Fruit fly (Drosophila melanogaster) whole organism, adult: Measurements from ENCODE around the gene Nfs1.
"Not testable (repeated sequence)": the region's sequence is repeated elsewhere in the genome, so short reads cannot be mapped to it uniquely, and the experiment has no call there.

Experiments
- CG11617 ChIP-seq: fragments of 200-800 bp; sonication (Bioruptor generic); optimal IDR thresholded peaks from 2 replicates; lab custom pipeline; 2017; ENCODE audit warnings: mild to moderate bottlenecking, missing biosample characterization, missing genetic modification reagents, missing genetic modification characterization
- CG12768 ChIP-seq: fragments of 200-800 bp; sonication (Bioruptor generic); optimal IDR thresholded peaks from 2 replicates; lab custom pipeline; 2017; ENCODE audit warnings: missing biosample characterization, missing genetic modification characterization, mild to moderate bottlenecking, moderate library complexity, missing genetic modification reagents
- CG14711 ChIP-seq: fragments of 200-800 bp; sonication (Bioruptor generic); optimal IDR thresholded peaks from 2 replicates; lab custom pipeline; 2018; ENCODE audit warnings: missing biosample characterization, mild to moderate bottlenecking, missing genetic modification characterization, moderate library complexity
- CG1620 ChIP-seq: fragments of 200-800 bp; sonication (Bioruptor generic); optimal IDR thresholded peaks from 2 replicates; lab custom pipeline; 2016; ENCODE audit warnings: missing biosample characterization, missing genetic modification characterization
- CG33017 ChIP-seq: fragments of 200-800 bp; sonication (Bioruptor generic); optimal IDR thresholded peaks from 2 replicates; lab custom pipeline; 2018; ENCODE audit warnings: missing biosample characterization, mild to moderate bottlenecking, missing genetic modification characterization, moderate library complexity
- CG5204 ChIP-seq: fragments of 200-800 bp; sonication (Bioruptor generic); optimal IDR thresholded peaks from 2 replicates; lab custom pipeline; 2016; ENCODE audit warnings: missing biosample characterization, missing genetic modification characterization
- CG7045 ChIP-seq: fragments of 200-800 bp; sonication (Bioruptor generic); optimal IDR thresholded peaks from 2 replicates; lab custom pipeline; 2017; ENCODE audit warnings: missing biosample characterization, mild to moderate bottlenecking, missing genetic modification characterization
- CG7101 ChIP-seq: fragments of 200-800 bp; sonication (Bioruptor generic); optimal IDR thresholded peaks from 2 replicates; lab custom pipeline; 2018; ENCODE audit warnings: missing biosample characterization, mild to moderate bottlenecking, missing genetic modification characterization, moderate library complexity
- Clk ChIP-seq: fragments of 200-800 bp; sonication (Bioruptor generic); optimal IDR thresholded peaks from 2 replicates; lab custom pipeline; 2017; ENCODE audit warnings: missing biosample characterization, missing genetic modification characterization
- Crg-1 ChIP-seq: fragments of 200-800 bp; sonication (Bioruptor generic); optimal IDR thresholded peaks from 2 replicates; lab custom pipeline; 2016; ENCODE audit warnings: missing biosample characterization, missing genetic modification characterization
- Hr96 ChIP-seq: fragments of 200-800 bp; sonication (Bioruptor generic); optimal IDR thresholded peaks from 2 replicates; lab custom pipeline; 2016; ENCODE audit warnings: missing biosample characterization, missing genetic modification characterization
- Mnt ChIP-seq: fragments of 200-800 bp; sonication (Bioruptor generic); optimal IDR thresholded peaks from 2 replicates; lab custom pipeline; 2016; ENCODE audit warnings: missing biosample characterization, mild to moderate bottlenecking, missing genetic modification characterization
- bab1 ChIP-seq: fragments of 200-800 bp; sonication (Bioruptor generic); optimal IDR thresholded peaks from 3 replicates; lab custom pipeline; 2019; ENCODE audit warnings: missing biosample characterization, mild to moderate bottlenecking, missing genetic modification characterization, moderate library complexity
- cic ChIP-seq: fragments of 200-800 bp; sonication (Bioruptor generic); optimal IDR thresholded peaks from 2 replicates; lab custom pipeline; 2017; ENCODE audit warnings: missing biosample characterization, mild to moderate bottlenecking, missing genetic modification characterization, moderate library complexity
- cnc ChIP-seq, 2 experiments: fragments of >200 bp; optimal IDR thresholded peaks; 2 replicates each; lab custom pipeline; 2017
- kay ChIP-seq: fragments of 200-800 bp; sonication (Bioruptor generic); peaks from one replicate; lab custom pipeline; 2016; ENCODE audit warnings: missing biosample characterization, missing genetic modification characterization, borderline replicate concordance
- ovo ChIP-seq: fragments of 200-800 bp; sonication (Bioruptor generic); optimal IDR thresholded peaks from 2 replicates; lab custom pipeline; 2016; ENCODE audit warnings: missing biosample characterization, missing genetic modification characterization
- pad ChIP-seq: fragments of 200-800 bp; sonication (Bioruptor generic); optimal IDR thresholded peaks from 3 replicates; lab custom pipeline; 2017; ENCODE audit warnings: missing biosample characterization, missing genetic modification characterization, mild to moderate bottlenecking, moderate library complexity, missing genetic modification reagents
- tj ChIP-seq: fragments of 200-800 bp; sonication (Bioruptor generic); optimal IDR thresholded peaks from 3 replicates; lab custom pipeline; 2017; ENCODE audit warnings: missing biosample characterization, mild to moderate bottlenecking, missing genetic modification characterization, moderate library complexity
- toe ChIP-seq: fragments of 200-800 bp; sonication (Bioruptor generic); optimal IDR thresholded peaks from 2 replicates; lab custom pipeline; 2016; ENCODE audit warnings: missing biosample characterization, missing genetic modification characterization

The Nfs1 gene

DNA sequence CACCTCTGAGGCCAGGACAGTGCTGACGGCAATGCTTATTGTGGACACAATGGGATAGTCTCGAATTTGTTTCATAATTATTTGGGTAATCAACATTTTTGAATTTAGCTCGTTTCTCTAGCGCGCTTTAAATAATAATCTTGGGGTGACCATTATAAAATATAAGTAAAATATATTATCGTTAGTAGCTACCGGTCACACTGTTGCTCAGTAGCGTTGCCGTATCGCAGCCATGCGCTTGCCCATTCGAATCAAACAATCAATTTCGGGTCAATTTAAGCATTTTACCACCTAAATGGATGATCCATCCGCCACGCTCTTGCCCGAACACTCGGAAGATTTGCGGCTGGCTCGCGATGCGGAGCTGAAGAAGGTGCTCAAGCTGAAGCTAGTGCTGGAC, 9.7 kb upstream of the Nfs1 start, which contains the start of the genes zuc and dgt2:
Gene zuc, minus strand, starts transcription at position 154 of the 400 bp plus-strand sequence.
Gene dgt2, plus strand, starts transcription at position 208 of the 400 bp plus-strand sequence.
- no peak for TF ChIP-seq CG14711 (tag; lab: Kevin White, UChicago)
- TF ChIP-seq bab1 (GFP tag; lab: Kevin White, UChicago): no peak
- TF ChIP-seq kay (GFP tag; lab: Kevin White, UChicago): no peak
- no peak for TF ChIP-seq Clk
- no peak for TF ChIP-seq cnc (optimal IDR thresholded peaks at IDR 0.05; lab: Kevin White, UChicago)

DNA sequence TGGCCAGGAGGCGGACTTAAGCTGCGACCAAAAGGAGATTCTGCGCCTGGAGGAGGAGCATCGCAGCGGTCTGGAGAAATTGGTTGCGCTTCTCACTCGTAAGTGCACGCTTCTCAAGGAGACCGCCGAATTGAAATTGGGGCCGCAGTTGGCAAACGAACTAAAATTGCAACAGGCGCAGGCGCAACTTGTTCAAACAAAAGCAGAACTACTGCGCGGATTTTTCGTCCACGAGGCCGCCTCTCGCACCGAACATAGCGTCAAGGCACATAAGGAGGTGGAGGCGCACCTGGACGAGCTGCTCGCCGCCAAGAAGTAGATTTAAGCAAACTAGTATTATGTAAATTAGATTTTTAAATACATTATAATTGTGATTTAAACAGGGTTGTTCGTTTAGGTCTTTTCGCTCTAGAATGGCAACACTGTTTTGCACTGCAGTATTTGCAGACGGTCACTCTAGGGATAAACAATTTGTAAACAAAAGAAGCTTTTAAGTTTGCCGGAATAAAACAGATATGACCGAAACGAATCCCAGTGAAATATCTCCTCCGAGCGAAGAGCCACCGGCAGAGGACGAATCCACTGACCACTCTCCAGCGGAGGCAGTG, 8.9 kb upstream of the Nfs1 start, which contains the start of gene escl:
Gene escl, plus strand, starts transcription at position 470 of the 608 bp plus-strand sequence.
- TF ChIP-seq CG14711 (tag; lab: Kevin White, UChicago) (peak; percentile 89), Hr96 (no peak), CG11617 (peak; percentile 3)

DNA sequence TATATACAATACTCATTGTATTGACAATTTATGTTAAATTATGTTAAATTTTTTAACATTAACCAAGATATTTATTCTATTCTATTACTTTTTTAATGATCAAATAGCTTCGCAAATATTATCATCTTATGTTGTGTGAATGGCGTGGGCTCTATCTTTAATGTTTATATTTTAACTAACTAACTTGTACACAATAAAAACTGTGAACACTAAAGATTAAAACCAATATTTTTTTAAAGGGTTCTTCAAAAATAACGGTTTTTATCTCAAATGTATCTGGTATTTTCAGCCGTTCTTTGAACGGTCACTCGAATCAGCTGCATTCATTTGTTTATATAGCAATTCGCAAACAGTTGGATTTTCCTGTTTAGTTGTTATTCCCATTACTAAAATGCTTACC, 6.9 kb upstream of the Nfs1 start, which contains the start of gene Ada1-2:
Gene Ada1-2, plus strand, starts transcription at position 301 of the 400 bp plus-strand sequence.
- TF ChIP-seq CG33017; toe (GFP tag; lab: Kevin White, UChicago); tj (GFP tag; lab: Kevin White, UChicago): not testable (repeated sequence)

DNA sequence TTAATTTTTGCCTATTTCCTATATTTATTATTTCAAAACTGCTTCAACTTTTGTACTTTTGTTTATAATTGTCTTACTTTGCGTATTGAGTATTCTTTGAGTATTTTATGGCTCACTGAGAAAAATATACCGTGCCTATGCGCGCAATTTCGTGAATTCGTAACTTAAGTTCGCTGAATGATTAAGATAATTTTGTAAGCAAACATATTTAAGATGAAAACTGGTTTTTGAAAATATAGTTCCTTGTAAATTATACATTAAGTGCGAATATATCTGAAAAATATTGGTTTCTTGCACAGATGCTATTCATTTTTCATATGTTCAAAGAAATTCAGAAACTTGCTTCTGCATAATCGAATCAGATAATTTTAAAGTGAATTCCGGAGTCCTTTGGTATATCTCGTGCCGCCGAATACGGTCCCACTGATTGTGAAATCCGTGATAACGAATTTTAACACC, 4.1 kb upstream of the Nfs1 start, which contains the start of the genes CG18789 and Qtzl:
Gene CG18789, minus strand, starts transcription at position 101 of the 459 bp plus-strand sequence.
Gene Qtzl, plus strand, starts transcription at position 409 of the 459 bp plus-strand sequence.
- not testable (repeated sequence) for TF ChIP-seq CG12768; CG11617; bab1 (GFP tag; lab: Kevin White, UChicago)

DNA sequence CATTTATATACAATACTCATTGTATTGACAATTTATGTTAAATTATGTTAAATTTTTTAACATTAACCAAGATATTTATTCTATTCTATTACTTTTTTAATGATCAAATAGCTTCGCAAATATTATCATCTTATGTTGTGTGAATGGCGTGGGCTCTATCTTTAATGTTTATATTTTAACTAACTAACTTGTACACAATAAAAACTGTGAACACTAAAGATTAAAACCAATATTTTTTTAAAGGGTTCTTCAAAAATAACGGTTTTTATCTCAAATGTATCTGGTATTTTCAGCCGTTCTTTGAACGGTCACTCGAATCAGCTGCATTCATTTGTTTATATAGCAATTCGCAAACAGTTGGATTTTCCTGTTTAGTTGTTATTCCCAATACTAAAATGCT, 2.9 kb upstream of the Nfs1 start, which contains the start of gene Ada1-1:
Gene Ada1-1, plus strand, starts transcription at position 301 of the 400 bp plus-strand sequence.
- not testable (repeated sequence) for TF ChIP-seq CG5204 (GFP tag; lab: Kevin White, UChicago); pad (GFP tag; lab: Kevin White, UChicago); Hr96

DNA sequence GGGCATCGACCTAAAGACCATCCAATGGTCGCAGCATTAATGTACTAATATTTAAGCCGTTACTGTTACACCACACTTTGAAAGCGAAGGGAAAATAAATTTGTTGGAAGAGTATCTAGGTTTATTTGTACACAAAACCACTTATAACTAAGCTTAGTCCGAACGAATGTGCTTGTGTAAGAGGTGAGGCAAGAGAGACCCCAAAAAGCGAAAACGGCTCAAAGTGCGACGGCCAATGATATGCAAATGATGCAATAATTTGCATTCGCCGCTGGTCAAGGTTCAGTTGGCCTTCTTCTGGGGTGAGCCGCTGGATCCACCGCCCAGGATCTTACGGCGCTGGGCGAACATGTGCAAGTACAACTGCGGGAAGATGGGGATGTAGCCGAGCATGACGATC, 1.7 kb downstream of the Nfs1 start:
- peak; percentile 42 for TF ChIP-seq tj (GFP tag; lab: Kevin White, UChicago)
- TF ChIP-seq CG5204 (GFP tag; lab: Kevin White, UChicago): no peak
- TF ChIP-seq CG12768: peak; percentile 58

DNA sequence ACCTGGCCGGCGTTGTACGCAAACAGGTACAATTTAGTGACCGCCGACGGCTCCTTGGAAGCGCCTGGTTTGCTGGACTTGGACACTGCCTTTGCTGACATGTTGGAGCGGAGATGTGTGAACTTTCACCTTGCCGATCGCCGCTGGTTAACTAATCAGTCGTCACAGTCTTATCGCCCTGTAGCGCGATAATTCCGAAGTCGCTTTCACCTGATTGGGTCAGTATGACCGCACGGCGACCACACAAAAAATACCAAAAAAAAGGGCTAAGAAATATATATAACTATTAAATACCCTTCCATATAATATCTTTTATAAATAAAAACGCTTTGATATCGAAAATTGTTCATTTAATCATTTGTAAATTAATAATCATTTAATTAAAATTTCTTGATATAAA, 2.6 kb downstream of the Nfs1 start, which contains the start of gene Hacd1:
Gene Hacd1, minus strand, starts transcription at position 216 of the 400 bp plus-strand sequence.
- TF ChIP-seq CG11617: no peak
- peak; percentile 38 for TF ChIP-seq bab1 (GFP tag; lab: Kevin White, UChicago)
- peak; percentile 41 for TF ChIP-seq CG7045 (GFP tag; lab: Kevin White, UChicago)
- TF ChIP-seq CG33017: peak; percentile 17
- no peak for TF ChIP-seq toe (GFP tag; lab: Kevin White, UChicago)
- no peak for TF ChIP-seq CG7101 (tag; lab: Kevin White, UChicago)
- TF ChIP-seq Mnt (GFP tag; lab: Kevin White, UChicago): peak; percentile 5
- TF ChIP-seq cic (GFP tag; lab: Kevin White, UChicago): peak; percentile 69
- no peak for TF ChIP-seq ovo
- TF ChIP-seq Hr96: no peak
- no peak for TF ChIP-seq CG5204 (GFP tag; lab: Kevin White, UChicago)
- TF ChIP-seq pad (GFP tag; lab: Kevin White, UChicago): no peak
- peak; percentile 70 for TF ChIP-seq CG12768
- no peak for TF ChIP-seq CG14711 (tag; lab: Kevin White, UChicago)

DNA sequence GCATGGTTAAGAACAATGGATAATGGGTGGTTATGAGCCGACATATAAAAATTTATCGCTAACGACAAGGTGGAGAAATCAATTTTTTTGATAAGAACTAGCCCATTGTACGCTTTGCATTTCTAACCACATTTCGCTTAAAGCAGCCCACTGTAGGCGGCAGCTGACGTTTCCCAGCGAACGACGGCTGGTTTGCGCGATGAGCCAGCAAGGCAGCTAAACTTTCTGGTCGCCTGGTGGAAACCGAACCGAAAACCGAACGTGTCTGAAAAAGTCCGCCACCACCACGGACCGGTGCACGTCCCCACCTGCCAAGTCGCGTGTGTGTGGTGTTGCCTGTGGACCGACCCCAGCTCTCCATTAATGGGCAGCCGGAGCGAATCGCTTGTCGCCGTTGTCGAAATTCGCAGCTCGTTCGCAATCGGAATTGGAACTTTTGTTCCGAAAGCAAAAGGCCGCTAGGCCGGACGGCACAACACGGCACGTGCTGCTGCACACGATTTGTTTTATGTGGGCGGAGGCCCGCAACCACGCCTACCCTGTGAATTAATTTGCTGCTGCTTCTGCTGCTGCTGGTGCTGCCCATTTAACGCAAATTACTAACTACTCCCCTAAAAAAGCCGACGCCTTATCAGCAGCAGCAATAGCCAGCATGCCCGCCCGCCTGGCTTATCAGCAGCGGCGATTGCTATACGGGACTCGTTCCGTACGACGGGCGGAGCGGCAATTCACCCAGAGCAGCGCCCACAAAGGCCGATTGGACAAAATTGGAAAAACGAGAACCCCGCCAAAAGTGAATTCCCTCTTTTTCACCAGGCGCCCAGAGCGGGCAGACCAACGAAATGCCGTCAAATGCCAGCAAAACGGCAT, 3.7 kb downstream of the Nfs1 start:
- peak; percentile 17 for TF ChIP-seq toe (GFP tag; lab: Kevin White, UChicago)
- TF ChIP-seq Clk: peak; percentile 18
- TF ChIP-seq bab1 (GFP tag; lab: Kevin White, UChicago): peak; percentile 48
- TF ChIP-seq CG14711 (tag; lab: Kevin White, UChicago): no peak
- peak; percentile 96 for TF ChIP-seq CG12768
- peak; percentile 97 for TF ChIP-seq cic (GFP tag; lab: Kevin White, UChicago)
- no peak for TF ChIP-seq pad (GFP tag; lab: Kevin White, UChicago)
- TF ChIP-seq cnc (optimal IDR thresholded peaks at IDR 0.05; lab: Kevin White, UChicago): no peak
- peak; percentile 72 for TF ChIP-seq Mnt (GFP tag; lab: Kevin White, UChicago)
- TF ChIP-seq CG11617: peak; percentile 47
- TF ChIP-seq CG1620: no peak
- TF ChIP-seq ovo: peak; percentile 62
- peak; percentile 22 for TF ChIP-seq CG5204 (GFP tag; lab: Kevin White, UChicago)
- TF ChIP-seq Hr96: peak; percentile 55
- peak; percentile 29 for TF ChIP-seq CG33017
- peak; percentile 16 for TF ChIP-seq CG7101 (tag; lab: Kevin White, UChicago)
- no peak for TF ChIP-seq kay (GFP tag; lab: Kevin White, UChicago)
- TF ChIP-seq tj (GFP tag; lab: Kevin White, UChicago): peak; percentile 76
- TF ChIP-seq Crg-1: no peak
- no peak for TF ChIP-seq CG7045 (GFP tag; lab: Kevin White, UChicago)
